Worm (Caenorhabditis elegans) whole organism, L4/young adult: ENCODE results near the gene aqp-2.

ENCODE experiments used
- W03F9.2 ChIP-seq: fragments of 150-350 bp; optimal IDR thresholded peaks from 2 replicates; lab custom pipeline; 2014; ENCODE audit warnings: missing biosample characterization, missing genetic modification characterization
- dao-5 ChIP-seq: sonication (generic microtip); optimal IDR thresholded peaks from 2 replicates; lab custom pipeline; 2016; ENCODE audit warnings: missing genotype, missing genetic modification characterization, moderate library complexity, missing compliant biosample characterization
- him-1 ChIP-seq: sonication (generic microtip); optimal IDR thresholded peaks from 2 replicates; lab custom pipeline; 2016; ENCODE audit warnings: missing genotype, missing genetic modification reagents, missing genetic modification characterization, missing compliant biosample characterization

Gene aqp-2

ce11 chrII:9250422-9250821, 11.4 kb downstream of the aqp-2 start, which contains the start of gene T26C5.4:
Gene T26C5.4 (minus strand): TSS chrII:9250522.
- TF ChIP-seq W03F9.2 (tag; lab: Kevin White, UChicago) (no peak), dao-5 (tag; lab: Kevin White, UChicago) (no peak), him-1 (no peak)

ce11 chrII:9246648-9247047, 15.1 kb downstream of the aqp-2 start, which contains the start of gene T26C5.5:
Gene T26C5.5 (minus strand): TSS chrII:9246748.
- TF ChIP-seq W03F9.2 (tag; lab: Kevin White, UChicago) (no peak), him-1 (no peak), dao-5 (tag; lab: Kevin White, UChicago) (no peak)

DNA sequence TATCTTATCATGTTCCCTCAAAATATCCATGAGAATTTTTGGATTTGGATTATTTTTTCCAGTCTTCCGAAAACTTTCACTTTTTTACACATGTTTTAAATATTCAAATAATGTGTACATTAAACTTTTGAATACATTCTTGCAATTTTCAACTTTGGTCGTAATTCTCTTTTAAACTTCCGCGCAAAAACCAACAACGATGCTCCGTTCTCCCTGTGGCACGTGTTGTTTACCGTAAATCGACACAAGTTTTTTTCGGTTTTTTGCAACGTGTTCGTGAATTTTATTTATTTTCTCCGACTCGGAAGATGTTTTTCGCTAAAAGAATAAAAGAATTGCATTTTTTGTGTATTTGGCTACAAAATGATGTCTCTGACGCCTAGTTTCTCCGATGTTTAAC, 19.0 kb downstream of the aqp-2 start:
- no peak for TF ChIP-seq W03F9.2 (tag; lab: Kevin White, UChicago)
- TF ChIP-seq dao-5 (tag; lab: Kevin White, UChicago) = no peak
- TF ChIP-seq him-1 = no peak

DNA sequence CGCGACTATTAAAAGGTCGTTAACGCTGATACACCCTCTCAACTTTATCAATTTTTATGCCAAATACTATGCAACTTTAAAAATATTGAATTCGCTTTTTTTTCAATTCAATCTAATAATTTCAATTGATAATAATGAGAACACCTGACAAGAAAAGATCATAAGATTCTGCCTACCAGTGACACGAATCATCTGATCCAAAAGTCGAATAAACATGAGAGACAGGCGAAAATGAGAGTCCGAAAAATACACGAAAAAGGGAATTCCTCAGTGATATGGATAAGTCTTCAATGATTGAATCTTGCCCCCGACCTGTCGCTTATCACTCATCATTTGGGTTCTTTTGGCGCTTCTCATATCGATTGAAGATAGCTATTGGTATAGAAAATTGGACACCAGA, 20.2 kb downstream of the aqp-2 start:
- TF ChIP-seq W03F9.2 (tag; lab: Kevin White, UChicago) = no peak
- no peak for TF ChIP-seq dao-5 (tag; lab: Kevin White, UChicago)
- no peak for TF ChIP-seq him-1

DNA sequence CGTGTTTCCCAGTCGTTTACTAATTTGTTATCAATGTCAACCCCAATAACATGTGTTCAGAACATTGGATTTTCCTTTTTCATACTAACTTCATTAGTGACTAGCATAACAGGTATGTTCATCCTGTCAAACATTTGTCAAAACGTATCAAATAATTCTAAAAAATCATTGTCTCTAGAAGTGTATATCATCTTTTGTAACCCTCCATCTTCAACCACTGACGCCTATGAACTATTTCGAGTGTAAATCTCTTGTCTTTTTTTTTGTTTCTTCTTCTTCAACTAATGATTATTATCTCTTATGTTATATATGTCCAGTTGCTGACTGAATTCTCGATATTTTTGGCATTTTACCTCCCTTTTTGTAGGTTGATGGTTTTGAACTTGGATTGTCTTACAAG, 24.1 kb downstream of the aqp-2 start:
- TF ChIP-seq dao-5 (tag; lab: Kevin White, UChicago) (no peak), him-1 (no peak), W03F9.2 (tag; lab: Kevin White, UChicago) (no peak)

- TF ChIP-seq dao-5 (tag; lab: Kevin White, UChicago) (no peak), W03F9.2 (tag; lab: Kevin White, UChicago) (no peak), him-1 (no peak)
Observed at ce11 chrII:9236972-9237371, 24.8 kb downstream of the aqp-2 start.

- no peak for TF ChIP-seq dao-5 (tag; lab: Kevin White, UChicago)
- no peak for TF ChIP-seq him-1
- TF ChIP-seq W03F9.2 (tag; lab: Kevin White, UChicago) = no peak
Observed at ce11 chrII:9236283-9236682, 25.5 kb downstream of the aqp-2 start, which contains the start of gene T26C5.3. Gene T26C5.3 (plus strand): TSS chrII:9236583.

ce11 chrII:9233813-9234212, 28.0 kb downstream of the aqp-2 start:
- TF ChIP-seq him-1 (no peak), dao-5 (tag; lab: Kevin White, UChicago) (no peak)

ce11 chrII:9232923-9233322, 28.9 kb downstream of the aqp-2 start, which contains the start of gene T26C5.2:
Gene T26C5.2 (plus strand): TSS chrII:9233223.
- TF ChIP-seq W03F9.2 (tag; lab: Kevin White, UChicago) = no peak
- no peak for TF ChIP-seq dao-5 (tag; lab: Kevin White, UChicago)
- TF ChIP-seq him-1 = no peak

DNA sequence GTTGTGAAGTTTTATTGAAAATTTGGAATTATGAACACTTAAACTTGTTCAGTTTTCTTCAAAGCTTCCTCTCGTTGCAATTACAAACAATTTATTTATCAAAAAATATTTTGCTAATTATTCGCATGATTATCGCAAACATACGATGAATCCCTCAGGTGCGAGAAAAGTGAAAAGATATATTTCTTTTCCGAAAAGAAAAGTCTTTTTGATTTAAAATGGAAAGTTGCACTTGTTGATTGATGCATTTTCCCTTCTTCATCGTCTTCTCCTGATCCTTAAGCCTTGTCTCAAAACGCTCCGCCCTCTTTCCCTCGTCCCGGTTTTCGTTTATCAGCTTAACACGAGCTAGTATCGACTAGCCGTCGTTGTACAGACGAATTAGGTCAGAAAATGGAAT, 29.3 kb downstream of the aqp-2 start:
- TF ChIP-seq W03F9.2 (tag; lab: Kevin White, UChicago) (no peak), dao-5 (tag; lab: Kevin White, UChicago) (no peak)

DNA sequence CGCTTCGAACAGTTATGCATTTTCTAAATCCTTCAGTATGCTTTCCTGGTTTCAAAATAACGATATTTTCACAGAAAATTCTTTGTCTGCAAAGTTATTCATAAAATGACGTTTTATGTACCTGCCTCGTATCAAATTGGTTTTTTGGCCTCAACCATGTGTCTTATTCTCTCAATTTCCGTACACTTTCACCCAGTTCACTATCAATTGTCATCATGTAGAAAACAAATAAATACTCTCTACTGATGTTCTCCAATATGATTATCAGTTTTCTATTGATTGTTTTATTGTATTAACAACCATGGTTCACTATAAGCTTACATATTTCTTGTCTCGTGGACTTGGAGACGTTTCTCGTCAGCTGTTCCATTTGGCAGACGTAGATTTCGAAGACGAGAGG, 30.5 kb downstream of the aqp-2 start, which contains the start of gene gst-13:
gst-13 (plus strand) TSS at position 218 of the 400 bp plus-strand sequence.
- TF ChIP-seq him-1 = no peak
- no peak for TF ChIP-seq W03F9.2 (tag; lab: Kevin White, UChicago)
- TF ChIP-seq dao-5 (tag; lab: Kevin White, UChicago) = no peak

DNA sequence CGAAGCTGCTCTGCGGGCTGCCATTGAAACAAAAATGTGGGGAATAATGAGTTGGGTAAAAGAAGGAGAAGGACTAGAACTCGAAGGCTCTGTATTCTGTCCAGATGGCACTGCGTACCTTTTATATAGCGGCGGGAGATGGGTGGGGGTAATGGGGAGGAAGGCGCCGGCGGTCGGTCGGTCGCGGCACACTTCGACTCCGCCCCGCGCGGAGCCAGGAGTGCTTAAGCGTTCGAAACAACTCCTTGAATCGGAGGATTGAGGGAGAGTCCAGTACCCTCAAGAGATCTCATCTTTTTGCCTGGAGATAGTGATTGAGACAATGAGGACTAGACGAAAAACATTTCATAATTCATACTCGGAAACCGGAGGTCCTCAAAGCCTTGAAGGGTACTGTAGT, 34.6 kb downstream of the aqp-2 start, which contains the start of gene abu-14:
abu-14 (minus strand) TSS at position 81 of the 400 bp plus-strand sequence.
- TF ChIP-seq W03F9.2 (tag; lab: Kevin White, UChicago) (no peak), him-1 (no peak), dao-5 (tag; lab: Kevin White, UChicago) (no peak)

- TF ChIP-seq dao-5 (tag; lab: Kevin White, UChicago) = no peak
- TF ChIP-seq W03F9.2 (tag; lab: Kevin White, UChicago) = no peak
- TF ChIP-seq him-1 = no peak
Observed at ce11 chrII:9222969-9223368, 38.8 kb downstream of the aqp-2 start, which contains the start of gene ZK1067.3. Gene ZK1067.3 (plus strand): TSS chrII:9223269.

ce11 chrII:9213055-9213708, 48.6 kb downstream of the aqp-2 start, which contains the start of gene znfx-1:
Gene znfx-1 (plus strand): TSS chrII:9213658.
- TF ChIP-seq dao-5 (tag; lab: Kevin White, UChicago) = no peak
- peak; percentile 46 for TF ChIP-seq W03F9.2 (tag; lab: Kevin White, UChicago)

DNA sequence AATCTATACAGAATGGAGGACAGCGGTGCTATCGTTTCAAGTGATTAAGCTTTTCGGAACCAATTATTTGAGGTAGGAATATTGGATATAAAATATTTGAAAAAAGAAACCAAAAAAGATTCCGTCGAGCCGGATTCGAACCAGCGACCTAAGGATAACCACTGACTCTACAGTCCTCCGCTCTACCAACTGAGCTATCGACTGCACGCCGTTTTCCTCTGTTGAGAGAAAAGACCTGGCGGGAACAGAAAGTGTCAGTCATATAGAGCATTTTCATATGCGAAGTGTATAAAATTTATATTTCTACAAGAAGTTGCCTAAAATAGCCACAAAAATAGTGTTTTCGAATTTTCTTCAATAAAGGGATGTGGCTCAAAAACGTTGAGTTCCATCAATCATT, 50.1 kb downstream of the aqp-2 start:
- no peak for TF ChIP-seq dao-5 (tag; lab: Kevin White, UChicago)
- TF ChIP-seq him-1 = no peak
- no peak for TF ChIP-seq W03F9.2 (tag; lab: Kevin White, UChicago)
